Worm (Caenorhabditis elegans): ENCODE data around the gene R11G10.4.

Gene R11G10.4

ce11 chrV:13488297-13488803 lies 18.1 kb upstream of the R11G10.4 start:
- TF ChIP-seq R02D3.7 (tag; optimal IDR thresholded peaks at IDR 0.05) (no peak), elt-3 (tag; optimal IDR thresholded peaks at IDR 0.05) (no peak), crh-2 (tag; optimal IDR thresholded peaks at IDR 0.05) (no peak), ceh-16 (tag; optimal IDR thresholded peaks at IDR 0.05) (no peak), C34F6.9 (tag; optimal IDR thresholded peaks at IDR 0.05) (no peak), sma-9 (GFP tag; optimal IDR thresholded peaks at IDR 0.05) (peak; percentile 46), sma-9 (tag; optimal IDR thresholded peaks at IDR 0.05) (no peak), nhr-11 (tag; optimal IDR thresholded peaks at IDR 0.05) (no peak), elt-1 (tag; optimal IDR thresholded peaks at IDR 0.05) (no peak), nhr-25 (tag; optimal IDR thresholded peaks at IDR 0.05) (peak; percentile 44), nhr-6 (tag; optimal IDR thresholded peaks at IDR 0.05) (no peak), blmp-1 (tag; optimal IDR thresholded peaks at IDR 0.05; ENCODE audit: insufficient read depth) (peak; percentile 20)

ce11 chrV:13489830-13490229 lies 16.6 kb upstream of the R11G10.4 start, which contains the start of gene T10G3.3:
TSS of gene T10G3.3 (minus strand) at chrV:13490199.
- peak; percentile 61 for TF ChIP-seq nhr-25 (tag; optimal IDR thresholded peaks at IDR 0.05)
- no peak for TF ChIP-seq elt-3 (tag; optimal IDR thresholded peaks at IDR 0.05)
- TF ChIP-seq ama-1 (optimal IDR thresholded peaks at IDR 0.05): no peak
- no peak for TF ChIP-seq unc-55 (GFP tag; optimal IDR thresholded peaks at IDR 0.05)
- TF ChIP-seq sma-9 (GFP tag; optimal IDR thresholded peaks at IDR 0.05): peak; percentile 55
- no peak for TF ChIP-seq sma-9 (tag; optimal IDR thresholded peaks at IDR 0.05)
- TF ChIP-seq elt-1 (tag; optimal IDR thresholded peaks at IDR 0.05): peak; percentile 43
- TF ChIP-seq nhr-129 (tag; optimal IDR thresholded peaks at IDR 0.05): no peak
- peak; percentile 51 for TF ChIP-seq fos-1 (tag; optimal IDR thresholded peaks at IDR 0.05)
- TF ChIP-seq unc-39 (tag; optimal IDR thresholded peaks at IDR 0.05): no peak
- no peak for TF ChIP-seq nhr-10 (tag; optimal IDR thresholded peaks at IDR 0.05)
- TF ChIP-seq nhr-237 (tag; optimal IDR thresholded peaks at IDR 0.05): no peak
- TF ChIP-seq zag-1 (tag; optimal IDR thresholded peaks at IDR 0.05): no peak
- TF ChIP-seq nhr-21 (tag; optimal IDR thresholded peaks at IDR 0.05): peak; percentile 4
- TF ChIP-seq skn-1 (tag; optimal IDR thresholded peaks at IDR 0.05): no peak
- TF ChIP-seq sma-3 (GFP tag; optimal IDR thresholded peaks at IDR 0.05): no peak
- TF ChIP-seq egl-27 (tag; optimal IDR thresholded peaks at IDR 0.05): peak; percentile 13
- no peak for TF ChIP-seq Y55F3AM.14 (GFP tag; optimal IDR thresholded peaks at IDR 0.05)
- TF ChIP-seq lin-39 (tag; optimal IDR thresholded peaks at IDR 0.05): no peak
- TF ChIP-seq ceh-82 (tag; optimal IDR thresholded peaks at IDR 0.05): no peak
- TF ChIP-seq sem-4 (tag; optimal IDR thresholded peaks at IDR 0.05): no peak
- TF ChIP-seq crh-2 (tag; optimal IDR thresholded peaks at IDR 0.05): no peak
- no peak for TF ChIP-seq unc-62 (GFP tag; optimal IDR thresholded peaks at IDR 0.05)
- peak; percentile 70 for TF ChIP-seq blmp-1 (tag; optimal IDR thresholded peaks at IDR 0.05; ENCODE audit: insufficient read depth)
- peak; percentile 57 for TF ChIP-seq ceh-16 (tag; optimal IDR thresholded peaks at IDR 0.05)
- TF ChIP-seq ZK546.5 (tag; optimal IDR thresholded peaks at IDR 0.05): no peak

ce11 chrV:13497322-13497847 lies 9.0 kb upstream of the R11G10.4 start, which contains the start of the genes eea-1 and gut-2:
TSS of gene eea-1 (minus strand) at chrV:13497372.
TSS of gene gut-2 (plus strand) at chrV:13497690.
- TF ChIP-seq nhr-10 (tag; optimal IDR thresholded peaks at IDR 0.05) (no peak), aly-2 (tag; optimal IDR thresholded peaks at IDR 0.05) (no peak), gmeb-1 (tag; optimal IDR thresholded peaks at IDR 0.05) (peak; percentile 42), sma-3 (GFP tag; optimal IDR thresholded peaks at IDR 0.05) (peak; percentile 67), blmp-1 (tag; optimal IDR thresholded peaks at IDR 0.05; ENCODE audit: insufficient read depth) (no peak), ztf-11 (tag; optimal IDR thresholded peaks at IDR 0.05) (no peak), elt-3 (tag; optimal IDR thresholded peaks at IDR 0.05) (no peak), peb-1 (tag; optimal IDR thresholded peaks at IDR 0.05) (no peak), lin-13 (GFP tag; optimal IDR thresholded peaks at IDR 0.05) (peak; percentile 51), nhr-12 (tag; optimal IDR thresholded peaks at IDR 0.05) (no peak), sem-4 (tag; optimal IDR thresholded peaks at IDR 0.05) (no peak), elt-1 (tag; optimal IDR thresholded peaks at IDR 0.05) (no peak), ceh-82 (tag; optimal IDR thresholded peaks at IDR 0.05) (no peak), ztf-4 (tag; optimal IDR thresholded peaks at IDR 0.05) (peak; percentile 21), nhr-77 (tag; optimal IDR thresholded peaks at IDR 0.05) (no peak), lin-11 (tag; optimal IDR thresholded peaks at IDR 0.05) (peak; percentile 15), lsy-2 (tag; optimal IDR thresholded peaks at IDR 0.05) (peak; percentile 29 to 76), lin-39 (tag; optimal IDR thresholded peaks at IDR 0.05) (no peak), nhr-23 (tag; optimal IDR thresholded peaks at IDR 0.05) (no peak), snpc-4 (tag; optimal IDR thresholded peaks at IDR 0.05) (peak; percentile 54), C34F6.9 (tag; optimal IDR thresholded peaks at IDR 0.05) (peak; percentile 86), unc-55 (GFP tag; optimal IDR thresholded peaks at IDR 0.05) (peak; percentile 72), R02D3.7 (tag; optimal IDR thresholded peaks at IDR 0.05) (no peak), zag-1 (tag; optimal IDR thresholded peaks at IDR 0.05) (no peak), ama-1 (optimal IDR thresholded peaks at IDR 0.05) (no peak), dmd-4 (tag; optimal IDR thresholded peaks at IDR 0.05) (no peak), crh-2 (tag; optimal IDR thresholded peaks at IDR 0.05) (peak; percentile 61), mab-5 (tag; optimal IDR thresholded peaks at IDR 0.05) (peak; percentile 58), skn-1 (tag; optimal IDR thresholded peaks at IDR 0.05) (no peak), unc-62 (GFP tag; optimal IDR thresholded peaks at IDR 0.05) (no peak), nhr-11 (tag; optimal IDR thresholded peaks at IDR 0.05) (no peak), alr-1 (tag; optimal IDR thresholded peaks at IDR 0.05) (no peak), sma-9 (GFP tag; optimal IDR thresholded peaks at IDR 0.05) (peak; percentile 76), sma-9 (tag; optimal IDR thresholded peaks at IDR 0.05) (no peak), nhr-25 (tag; optimal IDR thresholded peaks at IDR 0.05) (peak; percentile 77), nhr-21 (tag; optimal IDR thresholded peaks at IDR 0.05) (peak; percentile 72), ceh-16 (tag; optimal IDR thresholded peaks at IDR 0.05) (no peak), ztf-1 (GFP tag; conservative IDR thresholded peaks at IDR 0.05) (no peak), unc-39 (tag; optimal IDR thresholded peaks at IDR 0.05) (no peak), nhr-6 (tag; optimal IDR thresholded peaks at IDR 0.05) (no peak)

Data from whole organism, L2 larva.